Worm (Caenorhabditis elegans) whole organism, L1 larva: ENCODE data around the gene gbh-2.

ENCODE experiments used
- Y116A8C.19 ChIP-seq: sonication (generic microtip); optimal IDR thresholded peaks from 2 replicates; lab custom pipeline; 2016; ENCODE audit warnings: missing compliant biosample characterization, missing genetic modification characterization, borderline replicate concordance
- aha-1 ChIP-seq: fragments of 150-350 bp; optimal IDR thresholded peaks from 2 replicates; lab custom pipeline; 2014; ENCODE audit warnings: missing biosample characterization, missing genetic modification characterization
- alr-1 ChIP-seq: fragments of 200-800 bp; sonication (Bioruptor generic); optimal IDR thresholded peaks from 2 replicates; lab custom pipeline; 2018; ENCODE audit warnings: borderline replicate concordance, mild to moderate bottlenecking, missing genetic modification characterization, missing compliant biosample characterization
- blmp-1 ChIP-seq: fragments of 150-350 bp; optimal IDR thresholded peaks from 2 replicates; lab custom pipeline; 2014; ENCODE audit warnings: missing biosample characterization, missing genetic modification characterization
- ceh-88 ChIP-seq: fragments of 200-800 bp; sonication (Bioruptor generic); IDR thresholded peaks from 2 replicates; pipeline ENCODE4 v1.3.6; 2022; ENCODE audit warnings: missing genetic modification characterization, missing compliant biosample characterization
- dpl-1 ChIP-seq, 3 experiments: fragments of 150-350 bp in 2 of 3; sonication (generic microtip) in 1 of 3; optimal IDR thresholded peaks; 2 replicates each; lab custom pipeline; 2014 to 2017; ENCODE audit warnings: missing biosample characterization in 3 of 3, missing genetic modification characterization in 3 of 3, missing genetic modification reagents in 3 of 3
- efl-1 ChIP-seq, 4 experiments: fragments of 150-350 bp; optimal IDR thresholded peaks in 3 of 4; peaks in 1 of 4; 1 replicate in 1 of 4; 2 replicates in 3 of 4; lab custom pipeline; 2014; ENCODE audit warnings: missing biosample characterization in 2 of 4, missing genetic modification characterization in 2 of 4, missing genetic modification reagents in 2 of 4
- efl-3 ChIP-seq: fragments of 200-800 bp; sonication (Bioruptor generic); optimal IDR thresholded peaks from 2 replicates; lab custom pipeline; 2018; ENCODE audit warnings: mild to moderate bottlenecking, missing genetic modification characterization, missing compliant biosample characterization
- egl-27 ChIP-seq, 2 experiments: fragments of 150-350 bp in 1 of 2; sonication (generic microtip); optimal IDR thresholded peaks; 3 replicates each; lab custom pipeline; 2017 to 2018; ENCODE audit warnings: missing biosample characterization in 2 of 2, missing genetic modification characterization in 2 of 2, missing genetic modification reagents in 2 of 2
- ets-5 ChIP-seq: fragments of 200-800 bp; sonication (Bioruptor generic); IDR thresholded peaks from 2 replicates; pipeline ENCODE4 v1.3.6; 2022; ENCODE audit warnings: missing genetic modification characterization, missing compliant biosample characterization
- fkh-8 ChIP-seq: sonication (generic microtip); optimal IDR thresholded peaks from 2 replicates; lab custom pipeline; 2016; ENCODE audit warnings: mild to moderate bottlenecking, missing genetic modification characterization, missing compliant biosample characterization
- fos-1 ChIP-seq: fragments of 150-350 bp; optimal IDR thresholded peaks from 2 replicates; lab custom pipeline; 2014; ENCODE audit warnings: missing biosample characterization, missing genetic modification characterization
- hlh-17 ChIP-seq: fragments of 200-800 bp; sonication (Bioruptor generic); optimal IDR thresholded peaks from 2 replicates; lab custom pipeline; 2018; ENCODE audit warnings: missing genetic modification characterization, mild to moderate bottlenecking, missing compliant biosample characterization, moderate library complexity, borderline replicate concordance
- hlh-4 ChIP-seq: sonication (generic microtip); optimal IDR thresholded peaks from 2 replicates; lab custom pipeline; 2016; ENCODE audit warnings: mild to moderate bottlenecking, missing genetic modification characterization, missing compliant biosample characterization
- isw-1 ChIP-seq: fragments of 200-800 bp; sonication (Bioruptor generic); IDR thresholded peaks from 2 replicates; pipeline ENCODE4 v1.3.6; 2022; ENCODE audit warnings: missing genetic modification characterization, missing compliant biosample characterization
- jun-1 ChIP-seq: fragments of 150-350 bp; optimal IDR thresholded peaks from 2 replicates; lab custom pipeline; 2014; ENCODE audit warnings: missing biosample characterization, missing genetic modification reagents, missing genetic modification characterization
- lin-13 ChIP-seq: fragments of 150-350 bp; optimal IDR thresholded peaks from 2 replicates; lab custom pipeline; 2014; ENCODE audit warnings: missing biosample characterization, missing genetic modification reagents, missing genetic modification characterization
- lin-14 ChIP-seq: fragments of 200-800 bp; sonication (Bioruptor generic); optimal IDR thresholded peaks from 2 replicates; lab custom pipeline; 2018; ENCODE audit warnings: mild to moderate bottlenecking, missing genetic modification characterization, moderate library complexity, missing compliant biosample characterization
- lin-35 ChIP-seq, 2 experiments: fragments of 150-350 bp; optimal IDR thresholded peaks; 2 replicates each; lab custom pipeline; 2014; ENCODE audit warnings: missing biosample characterization in 2 of 2, missing genetic modification characterization in 2 of 2, missing genetic modification reagents in 2 of 2
- lir-3 ChIP-seq: sonication (generic microtip); optimal IDR thresholded peaks from 2 replicates; lab custom pipeline; 2016; ENCODE audit warnings: mild to moderate bottlenecking, missing genetic modification characterization, moderate library complexity, missing compliant biosample characterization; ENCODE audit not compliant: poor library complexity
- lsy-2 ChIP-seq, 2 experiments: fragments of 150-350 bp; optimal IDR thresholded peaks; 2 replicates each; lab custom pipeline; 2014; ENCODE audit warnings: missing biosample characterization in 2 of 2, missing genetic modification characterization in 2 of 2
- mdl-1 ChIP-seq, 2 experiments: fragments of 150-350 bp; optimal IDR thresholded peaks; 2 replicates each; lab custom pipeline; 2014 to 2017; ENCODE audit warnings: missing biosample characterization in 2 of 2, missing genetic modification characterization in 2 of 2, inconsistent platforms in 1 of 2
- mef-2 ChIP-seq: fragments of 150-350 bp; optimal IDR thresholded peaks from 2 replicates; lab custom pipeline; 2014; ENCODE audit warnings: missing biosample characterization, missing genetic modification characterization
- mep-1 ChIP-seq: fragments of 150-350 bp; optimal IDR thresholded peaks from 2 replicates; lab custom pipeline; 2014; ENCODE audit warnings: missing biosample characterization, missing genetic modification characterization
- nhr-19 ChIP-seq: fragments of 200-800 bp; sonication (Bioruptor generic); conservative IDR thresholded peaks from 2 replicates; pipeline ENCODE4 v1.3.6; 2022; ENCODE audit warnings: missing genetic modification characterization, missing compliant biosample characterization
- nhr-237 ChIP-seq: fragments of 150-350 bp; optimal IDR thresholded peaks from 2 replicates; lab custom pipeline; 2014; ENCODE audit warnings: missing biosample characterization, missing genetic modification characterization
- nhr-47 ChIP-seq: sonication (generic microtip); optimal IDR thresholded peaks from 2 replicates; lab custom pipeline; 2016; ENCODE audit warnings: mild to moderate bottlenecking, missing genetic modification characterization, moderate library complexity, missing compliant biosample characterization
- nhr-71 ChIP-seq: sonication (generic microtip); optimal IDR thresholded peaks from 2 replicates; lab custom pipeline; 2016; ENCODE audit warnings: mild to moderate bottlenecking, missing genetic modification characterization, moderate library complexity, missing compliant biosample characterization
- nhr-84 ChIP-seq: sonication (generic microtip); optimal IDR thresholded peaks from 2 replicates; lab custom pipeline; 2017; ENCODE audit warnings: missing biosample characterization, missing genetic modification characterization
- nhr-90 ChIP-seq: sonication (generic microtip); optimal IDR thresholded peaks from 2 replicates; lab custom pipeline; 2016; ENCODE audit warnings: mild to moderate bottlenecking, missing genetic modification characterization, missing compliant biosample characterization; ENCODE audit not compliant: poor library complexity
- pag-3 ChIP-seq: sonication (generic microtip); optimal IDR thresholded peaks from 2 replicates; lab custom pipeline; 2017; ENCODE audit warnings: missing genetic modification characterization, mild to moderate bottlenecking, missing compliant biosample characterization, antibody characterized with exemption, borderline replicate concordance; ENCODE audit not compliant: insufficient read depth
- pax-3 ChIP-seq: fragments of 200-800 bp; sonication (Bioruptor generic); optimal IDR thresholded peaks from 2 replicates; lab custom pipeline; 2018; ENCODE audit warnings: mild to moderate bottlenecking, missing genetic modification characterization, moderate library complexity, missing compliant biosample characterization
- pqm-1 ChIP-seq: sonication (generic microtip); optimal IDR thresholded peaks from 3 replicates; lab custom pipeline; 2017; ENCODE audit warnings: missing biosample characterization, missing genetic modification characterization
- rnt-1 ChIP-seq: sonication (generic microtip); optimal IDR thresholded peaks from 2 replicates; lab custom pipeline; 2016; ENCODE audit warnings: mild to moderate bottlenecking, missing genetic modification characterization, moderate library complexity, missing compliant biosample characterization
- sox-4 ChIP-seq: sonication (generic microtip); optimal IDR thresholded peaks from 2 replicates; lab custom pipeline; 2016; ENCODE audit warnings: missing genetic modification characterization, missing compliant biosample characterization
- swsn-7 ChIP-seq: sonication (generic microtip); optimal IDR thresholded peaks from 2 replicates; lab custom pipeline; 2016; ENCODE audit warnings: missing genetic modification characterization, missing compliant biosample characterization
- unc-130 ChIP-seq: fragments of 150-350 bp; optimal IDR thresholded peaks from 2 replicates; lab custom pipeline; 2017; ENCODE audit warnings: missing biosample characterization, missing genetic modification characterization, inconsistent platforms
- unc-30 ChIP-seq: sonication (generic microtip); optimal IDR thresholded peaks from 2 replicates; lab custom pipeline; 2017; ENCODE audit warnings: missing biosample characterization, missing genetic modification characterization
- unc-98 ChIP-seq: fragments of 200-800 bp; sonication (Bioruptor generic); IDR thresholded peaks from 2 replicates; pipeline ENCODE4 v1.3.6; 2022; ENCODE audit warnings: missing genetic modification characterization, missing compliant biosample characterization
- xbp-1 ChIP-seq: sonication (generic microtip); optimal IDR thresholded peaks from 2 replicates; lab custom pipeline; 2016; ENCODE audit warnings: missing genetic modification characterization, missing compliant biosample characterization
- zip-4 ChIP-seq: fragments of 200-800 bp; sonication (Bioruptor generic); optimal IDR thresholded peaks from 2 replicates; lab custom pipeline; 2018; ENCODE audit warnings: mild to moderate bottlenecking, missing genetic modification characterization, moderate library complexity, missing compliant biosample characterization
- ztf-4 ChIP-seq: fragments of 150-350 bp; optimal IDR thresholded peaks from 2 replicates; lab custom pipeline; 2014; ENCODE audit warnings: missing biosample characterization, missing genetic modification characterization

The gbh-2 gene

DNA sequence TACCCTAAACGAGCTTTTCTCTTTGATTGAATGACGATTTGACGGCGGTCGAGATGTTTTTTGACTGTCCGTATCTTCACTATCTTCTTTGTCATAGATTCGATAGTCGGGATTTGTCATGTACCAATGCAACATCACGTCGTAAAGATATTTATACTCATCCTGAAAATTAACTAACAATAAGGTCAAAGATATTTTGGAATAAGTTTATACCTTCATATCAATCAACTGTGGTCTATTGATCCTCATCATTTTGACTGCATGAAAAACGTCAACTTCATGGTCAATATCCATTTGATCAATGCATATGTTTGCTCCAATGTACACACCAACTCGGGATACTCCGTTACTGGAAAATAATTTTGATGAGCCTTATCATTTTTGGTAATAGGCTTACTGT is 2.4 kb downstream of the gbh-2 start:
- TF ChIP-seq efl-1 (optimal IDR thresholded peaks at IDR 0.05; lab: Kevin White, UChicago) (no peak), efl-1 (GFP tag; optimal IDR thresholded peaks at IDR 0.05 in 1 of 2; lab: Kevin White, UChicago) (peak in 1 of 2 experiments; percentile 68), isw-1 (GFP tag; lab: Robert Waterston, UW) (no peak), nhr-47 (no peak)

DNA sequence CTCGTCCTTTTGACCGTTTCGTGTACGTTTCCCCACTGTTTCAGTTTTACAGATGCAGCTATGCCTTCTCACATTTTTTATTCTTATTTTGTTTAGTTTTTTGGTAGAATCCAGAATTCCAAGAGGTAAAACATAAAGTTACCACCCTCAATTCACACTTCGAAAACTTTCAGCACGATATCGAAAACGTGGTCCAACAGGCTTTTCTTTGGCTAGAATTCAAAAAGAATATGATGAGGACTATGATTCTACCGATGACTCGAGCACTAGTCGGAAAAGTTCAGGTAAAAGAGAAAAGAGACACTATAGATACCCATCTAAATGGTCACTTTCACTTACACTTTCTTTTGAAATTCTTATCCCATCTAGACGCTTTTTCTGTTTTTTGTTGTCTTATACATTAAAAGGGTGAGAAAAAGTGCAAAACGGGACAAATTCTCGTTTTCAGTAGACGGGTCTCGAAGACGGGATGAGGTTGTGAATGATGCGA is 8.6 kb downstream of the gbh-2 start, which contains the start of gene M05D6.9:
M05D6.9 (plus strand) TSS at position 51 of the 490 bp plus-strand sequence.
- TF ChIP-seq swsn-7 (tag; lab: Kevin White, UChicago) (no peak), ztf-4 (tag; lab: Kevin White, UChicago) (no peak), blmp-1 (tag; lab: Kevin White, UChicago) (peak; percentile 64)

DNA sequence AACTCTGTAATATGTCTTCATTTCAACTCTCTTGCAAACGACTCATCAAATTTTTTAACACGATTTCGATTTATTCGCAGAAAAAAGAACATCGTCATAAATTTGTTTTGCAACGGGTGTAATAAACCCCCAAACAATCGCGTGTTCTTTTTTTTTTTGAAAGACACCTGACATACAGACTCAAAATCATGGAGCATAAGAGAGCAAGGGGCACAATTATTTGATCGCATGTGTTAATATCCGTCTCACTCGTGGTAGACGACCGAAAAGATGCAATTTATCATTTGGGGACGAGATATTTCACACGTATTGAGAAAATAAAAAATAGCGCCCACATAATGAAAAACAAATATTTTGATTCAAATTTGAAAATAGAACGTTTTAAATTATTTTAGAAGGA is 10.5 kb downstream of the gbh-2 start:
- TF ChIP-seq rnt-1, result peak; percentile 56
- no peak for TF ChIP-seq lin-35 (GFP tag; optimal IDR thresholded peaks at IDR 0.05; lab: Kevin White, UChicago)
- peak in 1 of 2 experiments; percentile 25 for TF ChIP-seq lsy-2 (tag; optimal IDR thresholded peaks at IDR 0.05; lab: Kevin White, UChicago)
- no peak for TF ChIP-seq nhr-90 (tag; lab: Kevin White, UChicago)
- 0 out of 2 replicates have a peak, but pooled peaks have one; percentile 31 for TF ChIP-seq nhr-19 (GFP tag; lab: Robert Waterston, UW)
- TF ChIP-seq nhr-71 (tag; lab: Kevin White, UChicago), result peak; percentile 28
- no peak for TF ChIP-seq Y116A8C.19 (tag; lab: Kevin White, UChicago)
- peak; percentile 74 for TF ChIP-seq lin-14 (GFP tag; lab: Kevin White, UChicago)
- no peak for TF ChIP-seq efl-1 (optimal IDR thresholded peaks at IDR 0.05; lab: Kevin White, UChicago)
- TF ChIP-seq efl-1 (GFP tag; optimal IDR thresholded peaks at IDR 0.05 in 1 of 2; lab: Kevin White, UChicago), result peak in 1 of 2 experiments; percentile 58
- TF ChIP-seq lir-3 (tag; lab: Kevin White, UChicago), result no peak
- TF ChIP-seq, all 84 proteins: peak for 6

DNA sequence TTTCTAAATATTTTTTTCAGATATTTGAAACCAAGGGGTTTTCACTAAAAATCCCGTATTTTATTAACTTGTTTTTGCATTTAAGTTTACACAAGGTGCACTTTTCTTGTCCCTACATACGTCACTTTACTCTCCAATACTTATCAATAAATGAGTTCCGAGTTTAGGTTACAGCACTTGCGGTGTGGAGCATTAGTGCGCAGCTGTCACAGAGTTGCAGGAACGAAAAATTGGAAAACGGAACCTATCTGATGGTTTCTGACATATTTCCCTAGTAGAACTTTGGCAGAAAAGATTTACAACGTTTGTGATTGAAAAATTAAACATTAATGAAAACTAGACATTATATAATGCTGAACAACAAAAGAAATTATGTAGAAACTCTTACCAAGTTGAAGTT is 12.5 kb downstream of the gbh-2 start:
- TF ChIP-seq nhr-71 (tag; lab: Kevin White, UChicago) (no peak), hlh-4 (tag; lab: Kevin White, UChicago) (no peak), xbp-1 (no peak), ets-5 (GFP tag; lab: Robert Waterston, UW) (no peak), jun-1 (tag; lab: Kevin White, UChicago) (no peak), egl-27 (tag; optimal IDR thresholded peaks at IDR 0.05; lab: Kevin White, UChicago) (no peak), efl-3 (GFP tag; lab: Kevin White, UChicago) (no peak), ceh-88 (GFP tag; lab: Robert Waterston, UW) (no peak), lsy-2 (tag; optimal IDR thresholded peaks at IDR 0.05; lab: Kevin White, UChicago) (no peak), fos-1 (tag; lab: Kevin White, UChicago) (no peak), pax-3 (tag; lab: Kevin White, UChicago) (no peak), zip-4 (GFP tag; lab: Kevin White, UChicago) (no peak), lin-13 (GFP tag; lab: Kevin White, UChicago) (no peak), hlh-17 (GFP tag; lab: Kevin White, UChicago) (no peak), unc-98 (no peak), mep-1 (tag; lab: Kevin White, UChicago) (no peak), alr-1 (no peak)

DNA sequence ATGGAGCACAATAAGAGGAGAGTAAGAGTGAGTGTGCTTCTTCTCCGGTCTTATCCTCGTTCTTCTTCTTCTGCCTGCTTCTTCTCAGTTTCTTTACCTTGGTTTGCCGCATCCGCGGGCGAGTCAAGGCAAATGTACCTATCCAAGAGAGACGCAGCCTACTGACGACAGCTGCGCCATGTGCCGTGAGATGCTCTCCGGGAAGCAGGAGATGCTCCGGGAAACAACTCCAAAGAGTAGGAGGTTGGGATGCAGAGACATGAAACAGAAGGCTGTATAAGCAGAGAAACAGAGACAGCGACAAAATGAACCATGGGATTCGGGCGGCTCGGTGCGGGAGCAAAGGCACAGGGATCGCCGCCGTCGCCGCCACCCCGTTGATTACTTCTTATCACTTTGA is 13.3 kb downstream of the gbh-2 start:
- no peak for TF ChIP-seq nhr-237 (tag; lab: Kevin White, UChicago)
- TF ChIP-seq lsy-2 (tag; optimal IDR thresholded peaks at IDR 0.05; lab: Kevin White, UChicago), result peak in 1 of 2 experiments; percentile 34
- no peak for TF ChIP-seq dpl-1 (GFP tag; optimal IDR thresholded peaks at IDR 0.05; lab: Kevin White, UChicago)
- TF ChIP-seq fos-1 (tag; lab: Kevin White, UChicago), result no peak
- TF ChIP-seq mdl-1 (tag; optimal IDR thresholded peaks at IDR 0.05; lab: Kevin White, UChicago), result no peak
- no peak for TF ChIP-seq aha-1
- no peak for TF ChIP-seq fkh-8 (tag; lab: Kevin White, UChicago)
- TF ChIP-seq mef-2, result no peak
- no peak for TF ChIP-seq alr-1
- no peak for TF ChIP-seq unc-30
- TF ChIP-seq nhr-84 (tag; lab: Kevin White, UChicago), result no peak
- TF ChIP-seq pag-3 (tag; lab: Kevin White, UChicago), result peak; percentile 55
- TF ChIP-seq efl-1 (optimal IDR thresholded peaks at IDR 0.05; lab: Kevin White, UChicago), result no peak
- no peak for TF ChIP-seq efl-1 (GFP tag; optimal IDR thresholded peaks at IDR 0.05 in 1 of 2; lab: Kevin White, UChicago)
- no peak for TF ChIP-seq mep-1 (tag; lab: Kevin White, UChicago)
- no peak for TF ChIP-seq pqm-1
- TF ChIP-seq sox-4, result no peak
- TF ChIP-seq unc-130 (tag; lab: Kevin White, UChicago), result peak; percentile 40
- TF ChIP-seq efl-3 (GFP tag; lab: Kevin White, UChicago), result no peak
